Fruit fly (Drosophila melanogaster): ENCODE results near the gene CG3323.

The CG3323 gene

dm6 chrX:5311838-5312339 is 6.4 kb upstream of the CG3323 start, which contains the start of the genes TrxT and dhd (continued):
- TF ChIP-seq CG9876 (GFP tag; optimal IDR thresholded peaks at IDR 0.05) (no peak), CG4328 (GFP tag; optimal IDR thresholded peaks at IDR 0.05) (no peak), CG13775 (GFP tag; optimal IDR thresholded peaks at IDR 0.05) (peak; percentile 20), bsh (GFP tag; optimal IDR thresholded peaks at IDR 0.05) (peak in 1 of 2 experiments; percentile 26), her (GFP tag; optimal IDR thresholded peaks at IDR 0.05) (peak; percentile 7), usp (GFP tag; optimal IDR thresholded peaks at IDR 0.05) (no peak), Dip2 (GFP tag; IDR thresholded peaks at IDR 0.05) (no peak), gt (GFP tag; IDR thresholded peaks at IDR 0.05) (no peak), CG2712 (tag; optimal IDR thresholded peaks at IDR 0.05) (no peak), HLH54F (GFP tag; optimal IDR thresholded peaks at IDR 0.05) (no peak), zfh2 (GFP tag; optimal IDR thresholded peaks at IDR 0.05) (no peak), pan (optimal IDR thresholded peaks at IDR 0.05) (no peak), pan (GFP tag; optimal IDR thresholded peaks at IDR 0.05 in 1 of 2, IDR thresholded peaks at IDR 0.05 in 1 of 2) (peak in 1 of 2 experiments; percentile 58), Ets65A (GFP tag) (no peak), CG4404 (GFP tag; IDR thresholded peaks at IDR 0.05) (no peak), CG10565 (GFP tag; optimal IDR thresholded peaks at IDR 0.05) (no peak), ash1 (GFP tag; optimal IDR thresholded peaks at IDR 0.05) (no peak), Blimp-1 (GFP tag; optimal IDR thresholded peaks at IDR 0.05) (no peak), CG8478 (optimal IDR thresholded peaks at IDR 0.05) (no peak), sug (tag; optimal IDR thresholded peaks at IDR 0.05) (no peak), CG10147 (GFP tag; optimal IDR thresholded peaks at IDR 0.05) (no peak), Hsf (GFP tag; optimal IDR thresholded peaks at IDR 0.05) (no peak), Vsx1 (GFP tag; optimal IDR thresholded peaks at IDR 0.05) (no peak), tgo (GFP tag; IDR thresholded peaks at IDR 0.05) (no peak), CG31441 (GFP tag; IDR thresholded peaks at IDR 0.05) (no peak), CG10431 (GFP tag; optimal IDR thresholded peaks at IDR 0.05) (no peak), GATAe (GFP tag; conservative IDR thresholded peaks at IDR 0.05) (no peak), chn (GFP tag; optimal IDR thresholded peaks at IDR 0.05) (no peak), Dfd (GFP tag; optimal IDR thresholded peaks at IDR 0.05) (no peak), Nf-YB (GFP tag; optimal IDR thresholded peaks at IDR 0.05) (no peak), CG1602 (GFP tag; optimal IDR thresholded peaks at IDR 0.05) (no peak), sqz (GFP tag; optimal IDR thresholded peaks at IDR 0.05) (no peak), klu (GFP tag; IDR thresholded peaks at IDR 0.05) (no peak), grn (GFP tag; optimal IDR thresholded peaks at IDR 0.05) (no peak), gcm2 (GFP tag; optimal IDR thresholded peaks at IDR 0.05) (no peak), NFAT (GFP tag; IDR thresholded peaks at IDR 0.05) (no peak), CG1647 (GFP tag; optimal IDR thresholded peaks at IDR 0.05) (no peak), pb (GFP tag; optimal IDR thresholded peaks at IDR 0.05) (peak; percentile 19), H15 (GFP tag; IDR thresholded peaks at IDR 0.05) (no peak), CG11723 (GFP tag; optimal IDR thresholded peaks at IDR 0.05) (no peak), CG1529 (GFP tag; optimal IDR thresholded peaks at IDR 0.05) (peak; percentile 10), HLH4C (GFP tag; IDR thresholded peaks at IDR 0.05; ENCODE audit: partially characterized antibody) (peak; percentile 63; the same call in 2 of the 3 replicates), D19A (tag; optimal IDR thresholded peaks at IDR 0.05) (no peak), kay (GFP tag; optimal IDR thresholded peaks at IDR 0.05) (no peak), oc (tag; optimal IDR thresholded peaks at IDR 0.05) (no peak), Jarid2 (GFP tag; optimal IDR thresholded peaks at IDR 0.05) (no peak), az2 (GFP tag; optimal IDR thresholded peaks at IDR 0.05) (no peak), Spps (tag; optimal IDR thresholded peaks at IDR 0.05) (no peak), fd64A (GFP tag; optimal IDR thresholded peaks at IDR 0.05) (no peak), CG18011 (GFP tag; optimal IDR thresholded peaks at IDR 0.05) (no peak), cas (GFP tag; IDR thresholded peaks at IDR 0.05) (0 out of 2 replicates have a peak, but pooled peaks have one; percentile 9), mam (GFP tag; optimal IDR thresholded peaks at IDR 0.05) (peak; percentile 22), CG30431 (GFP tag; optimal IDR thresholded peaks at IDR 0.05) (no peak)
